Fruit fly (Drosophila melanogaster): ENCODE results near the gene Apc.
A peak's percentile ranks its signal among the peaks of the same experiment; 100 is the strongest.

Apc gene

DNA sequence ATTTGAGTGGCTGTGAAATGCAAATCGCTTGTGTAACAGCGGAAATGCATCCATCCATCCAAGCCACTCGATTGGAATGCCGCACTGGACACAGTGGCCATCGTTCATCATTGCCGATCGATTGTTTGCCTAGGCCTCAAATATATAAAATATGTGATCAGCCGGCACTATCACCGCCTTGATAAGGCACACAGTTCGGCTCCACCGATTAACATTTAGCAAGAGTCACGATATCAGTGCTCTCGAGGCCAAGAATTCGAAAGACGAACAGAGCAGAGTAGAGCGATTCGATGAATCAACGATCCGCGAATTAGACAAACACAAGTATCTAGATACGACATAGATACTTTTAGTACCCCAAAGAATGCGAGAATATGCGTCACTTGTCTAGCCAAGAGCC is 2.1 kb downstream of the Apc start (continued):
- TF ChIP-seq CG9437 (GFP tag; optimal IDR thresholded peaks at IDR 0.05), result no peak
- TF ChIP-seq zfh2 (GFP tag; optimal IDR thresholded peaks at IDR 0.05), result no peak
- TF ChIP-seq lmd (GFP tag; IDR thresholded peaks at IDR 0.05), result no peak
- no peak for TF ChIP-seq lilli (GFP tag; optimal IDR thresholded peaks at IDR 0.05)
- TF ChIP-seq CG10543 (GFP tag; optimal IDR thresholded peaks at IDR 0.05), result no peak
- peak; percentile 52 for TF ChIP-seq Med (GFP tag)
- no peak for TF ChIP-seq CG7745 (tag; optimal IDR thresholded peaks at IDR 0.05)
- no peak for TF ChIP-seq toy (GFP tag; IDR thresholded peaks at IDR 0.05)
- no peak for TF ChIP-seq Hr78 (GFP tag; optimal IDR thresholded peaks at IDR 0.05)

DNA sequence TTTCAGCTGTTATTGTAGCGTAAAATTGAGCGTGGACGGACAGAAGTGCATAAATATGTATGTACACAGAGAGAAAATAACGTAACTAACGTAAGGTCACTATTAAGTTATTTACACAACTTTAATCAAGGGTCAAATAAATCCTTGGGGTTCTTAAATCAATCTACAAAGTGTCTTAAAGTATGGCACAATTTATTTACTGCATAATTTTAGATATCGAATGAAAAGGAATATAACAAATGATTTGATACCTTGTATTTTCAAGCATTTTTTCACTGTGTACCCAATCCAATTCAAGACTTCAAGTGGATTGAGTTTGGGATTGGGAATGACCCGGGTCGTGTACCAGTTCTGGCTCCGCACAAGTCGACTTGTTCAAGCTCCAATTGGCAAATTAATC is 2.6 kb downstream of the Apc start:
- TF ChIP-seq salm (tag; optimal IDR thresholded peaks at IDR 0.05), result no peak
- peak; percentile 7 for TF ChIP-seq dmrt11E (tag; optimal IDR thresholded peaks at IDR 0.05)
- no peak for TF ChIP-seq dati (GFP tag; IDR thresholded peaks at IDR 0.05)
- TF ChIP-seq sens (GFP tag), result peak; percentile 45
- TF ChIP-seq Xrp1 (GFP tag; IDR thresholded peaks at IDR 0.05), result 0 out of 2 replicates have a peak, but pooled peaks have one; percentile 15

DNA sequence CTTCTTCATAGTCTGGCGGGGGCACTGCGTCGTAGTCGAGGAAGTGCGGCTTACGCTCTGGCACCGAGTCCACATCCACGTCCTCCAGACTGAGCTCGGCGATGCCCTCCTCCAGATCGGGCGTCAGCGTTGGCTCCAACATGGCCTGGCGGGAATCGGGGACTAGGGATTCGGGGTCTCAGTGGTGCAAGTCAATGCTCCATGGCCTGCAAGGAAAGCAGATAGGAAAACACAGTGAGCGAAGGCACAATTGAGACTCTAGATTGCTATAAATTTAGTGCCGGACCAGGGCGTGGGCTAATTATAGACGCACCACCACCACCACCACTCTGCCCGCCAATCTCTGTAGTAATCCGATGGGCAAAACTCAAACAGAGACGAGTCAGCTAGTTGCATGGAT is 3.9 kb downstream of the Apc start:
- TF ChIP-seq CG18764 (GFP tag; optimal IDR thresholded peaks at IDR 0.05), result no peak
- TF ChIP-seq Eip74EF (GFP tag; optimal IDR thresholded peaks at IDR 0.05), result no peak
- TF ChIP-seq CG4360 (GFP tag; IDR thresholded peaks at IDR 0.05), result no peak
- TF ChIP-seq Dbx (GFP tag; IDR thresholded peaks at IDR 0.05), result no peak
- TF ChIP-seq CG4730 (GFP tag; IDR thresholded peaks at IDR 0.05), result no peak
- no peak for TF ChIP-seq dan (GFP tag; IDR thresholded peaks at IDR 0.05)
- no peak for TF ChIP-seq Asciz (GFP tag; optimal IDR thresholded peaks at IDR 0.05)
- no peak for TF ChIP-seq Adf1 (GFP tag; IDR thresholded peaks at IDR 0.05)
- TF ChIP-seq Trl (optimal IDR thresholded peaks at IDR 0.05), result no peak
- TF ChIP-seq Trl (GFP tag; optimal IDR thresholded peaks at IDR 0.05), result no peak
- no peak for TF ChIP-seq CG13296 (GFP tag; optimal IDR thresholded peaks at IDR 0.05)
- no peak for TF ChIP-seq zen2 (GFP tag; IDR thresholded peaks at IDR 0.05; ENCODE audit: partially characterized antibody)
- TF ChIP-seq Pdp1 (GFP tag; optimal IDR thresholded peaks at IDR 0.05), result no peak
- TF ChIP-seq Atf-2 (GFP tag; optimal IDR thresholded peaks at IDR 0.05), result no peak
- no peak for TF ChIP-seq CHES-1-like (GFP tag; optimal IDR thresholded peaks at IDR 0.05)
- no peak for TF ChIP-seq sens (GFP tag)
- TF ChIP-seq tap (tag; optimal IDR thresholded peaks at IDR 0.05), result no peak
- TF ChIP-seq dpn (GFP tag; optimal IDR thresholded peaks at IDR 0.05), result no peak
- no peak for TF ChIP-seq Atf6 (GFP tag; IDR thresholded peaks at IDR 0.05)
- no peak for TF ChIP-seq Rfx (GFP tag; IDR thresholded peaks at IDR 0.05)
- TF ChIP-seq CG7745 (tag; optimal IDR thresholded peaks at IDR 0.05), result no peak

DNA sequence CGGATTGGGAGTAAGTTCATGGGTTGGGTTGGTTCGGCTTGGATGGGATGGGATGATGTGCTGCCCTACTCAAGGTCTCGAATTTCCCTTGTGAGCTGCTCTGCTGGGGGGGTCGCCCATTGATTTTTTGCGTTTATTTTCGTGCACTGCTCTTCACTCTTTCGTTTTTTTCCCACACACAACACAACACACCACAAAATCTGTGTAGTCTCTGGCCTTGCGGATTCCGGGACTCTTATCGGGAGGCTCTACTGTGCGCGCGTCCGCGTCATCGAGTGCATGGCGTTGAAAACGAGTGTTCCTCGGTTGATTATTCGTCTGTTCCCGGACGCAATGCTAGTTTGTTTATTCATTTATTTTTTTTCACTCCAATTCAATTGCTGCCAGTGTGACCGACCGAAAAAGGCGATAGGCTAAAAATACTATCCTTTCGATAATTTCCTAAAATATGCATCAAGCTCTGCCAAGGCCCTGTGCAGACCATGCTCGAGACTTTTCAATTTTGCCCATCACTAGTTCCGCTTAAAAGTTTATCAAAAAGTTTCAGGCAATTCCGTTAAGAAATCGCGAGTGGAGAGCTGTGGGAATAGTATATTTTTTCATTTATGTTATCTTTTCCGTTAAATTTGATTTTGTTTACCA is 12.8 kb downstream of the Apc start, which contains the start of gene WASp:
Gene WASp, minus strand, starts transcription at position 399 of the 642 bp plus-strand sequence.
- TF ChIP-seq fd3F (GFP tag; optimal IDR thresholded peaks at IDR 0.05) (peak; percentile 49), run (tag; optimal IDR thresholded peaks at IDR 0.05) (peak; percentile 59), CG15479 (GFP tag; optimal IDR thresholded peaks at IDR 0.05) (no peak), hth (optimal IDR thresholded peaks at IDR 0.05) (no peak), Drgx (GFP tag; IDR thresholded peaks at IDR 0.05) (peak; percentile 49), CG13123 (GFP tag; optimal IDR thresholded peaks at IDR 0.05) (peak; percentile 21), CG2199 (GFP tag; IDR thresholded peaks at IDR 0.05) (0 out of 3 replicates have a peak, but pooled peaks have one; percentile 53), nerfin-1 (tag; optimal IDR thresholded peaks at IDR 0.05) (peak; percentile 40), CG12155 (GFP tag; optimal IDR thresholded peaks at IDR 0.05) (peak; percentile 66), CG10209 (GFP tag; optimal IDR thresholded peaks at IDR 0.05) (peak; percentile 77), Hsf (GFP tag; optimal IDR thresholded peaks at IDR 0.05) (peak; percentile 81), tna (GFP tag; IDR thresholded peaks at IDR 0.05; ENCODE audit: partially characterized antibody) (no peak), kay (GFP tag; optimal IDR thresholded peaks at IDR 0.05) (no peak), CG17186 (GFP tag; optimal IDR thresholded peaks at IDR 0.05) (peak; percentile 65), zen (tag; optimal IDR thresholded peaks at IDR 0.05) (peak; percentile 49), nmo (GFP tag; optimal IDR thresholded peaks at IDR 0.05) (peak; percentile 78)
